Worm (Caenorhabditis elegans) whole organism, midembryonic: ENCODE results near the gene Y53C12A.8.

Source experiments
- T22C8.4 ChIP-seq: fragments of 200-800 bp; sonication (Bioruptor generic); IDR thresholded peaks from 2 replicates; pipeline ENCODE4 v1.3.6; 2022; ENCODE audit warnings: missing genetic modification characterization, missing compliant biosample characterization
- cog-1 ChIP-seq: sonication (generic microtip); optimal IDR thresholded peaks from 2 replicates; lab custom pipeline; 2016; ENCODE audit warnings: missing genetic modification characterization, missing compliant biosample characterization
- flt-1 ChIP-seq: fragments of 200-800 bp; sonication (Bioruptor generic); IDR thresholded peaks from 2 replicates; pipeline ENCODE4 v1.3.6; 2022; ENCODE audit warnings: missing genetic modification characterization, missing compliant biosample characterization
- med-1 ChIP-seq: sonication (generic microtip); optimal IDR thresholded peaks from 2 replicates; lab custom pipeline; 2017; ENCODE audit warnings: missing genetic modification characterization, mild to moderate bottlenecking, missing compliant biosample characterization, antibody characterized with exemption, missing genetic modification reagents; ENCODE audit not compliant: insufficient read depth
- tab-1 ChIP-seq: fragments of 200-800 bp; sonication (Bioruptor generic); IDR thresholded peaks from 2 replicates; pipeline ENCODE4 v1.3.6; 2022; ENCODE audit warnings: missing genetic modification characterization, missing compliant biosample characterization
- ztf-23 ChIP-seq: fragments of 200-800 bp; sonication (Bioruptor generic); IDR thresholded peaks from 2 replicates; pipeline ENCODE4 v1.3.6; 2022; ENCODE audit warnings: missing genetic modification reagents, missing genetic modification characterization, missing compliant biosample characterization

- TF ChIP-seq cog-1 (tag; lab: Kevin White, UChicago) (no peak), flt-1 (no peak), tab-1 (GFP tag; lab: Robert Waterston, UW) (no peak), T22C8.4 (GFP tag; lab: Robert Waterston, UW) (no peak), ztf-23 (GFP tag; lab: Robert Waterston, UW) (no peak), med-1 (GFP tag; lab: Kevin White, UChicago) (no peak)
These were observed 8.4 kb downstream of the Y53C12A.8 start, which contains the start of gene nlp-11 for ce11 chrII:9691839-9692238.
